Fruit fly (Drosophila melanogaster) whole organism, prepupa: Measurements from ENCODE around the gene CG14314.

ENCODE experiments used
- CG11294 ChIP-seq: fragments of 200-800 bp; sonication (Bioruptor generic); IDR thresholded peaks from 2 replicates; pipeline ENCODE4 v1.3.6; 2022; ENCODE audit warnings: missing biosample characterization, missing genetic modification characterization
- CG1621 ChIP-seq: fragments of 200-800 bp; sonication (Bioruptor generic); optimal IDR thresholded peaks from 3 replicates; lab custom pipeline; 2018; ENCODE audit warnings: missing biosample characterization, mild to moderate bottlenecking, missing genetic modification characterization
- CG6792 ChIP-seq: fragments of 200-800 bp; sonication (Bioruptor generic); optimal IDR thresholded peaks from 3 replicates; lab custom pipeline; 2016; ENCODE audit warnings: missing biosample characterization, missing genetic modification characterization
- CG6808 ChIP-seq: fragments of 200-800 bp; sonication (Bioruptor generic); optimal IDR thresholded peaks from 3 replicates; lab custom pipeline; 2017; ENCODE audit warnings: missing biosample characterization, missing genetic modification characterization, mild to moderate bottlenecking, moderate library complexity, missing genetic modification reagents
- CG9139 ChIP-seq: fragments of 200-800 bp; sonication (Bioruptor generic); optimal IDR thresholded peaks from 3 replicates; lab custom pipeline; 2017; ENCODE audit warnings: missing biosample characterization, mild to moderate bottlenecking, missing genetic modification characterization
- Ets21C ChIP-seq: fragments of 200-800 bp; sonication (Bioruptor generic); optimal IDR thresholded peaks from 3 replicates; lab custom pipeline; 2016; ENCODE audit warnings: missing biosample characterization, missing genetic modification characterization
- Hr39 ChIP-seq: fragments of 200-800 bp; sonication (Bioruptor generic); optimal IDR thresholded peaks from 2 replicates; lab custom pipeline; 2016; ENCODE audit warnings: missing biosample characterization, missing genetic modification characterization
- OdsH ChIP-seq: fragments of 200-800 bp; sonication (Bioruptor generic); optimal IDR thresholded peaks from 3 replicates; lab custom pipeline; 2016; ENCODE audit warnings: missing biosample characterization, missing genetic modification characterization
- Smox ChIP-seq: fragments of 200-800 bp; sonication (Bioruptor generic); optimal IDR thresholded peaks from 3 replicates; lab custom pipeline; 2016; ENCODE audit warnings: missing biosample characterization, missing genetic modification characterization
- achi ChIP-seq: fragments of 200-800 bp; sonication (Bioruptor generic); optimal IDR thresholded peaks from 3 replicates; lab custom pipeline; 2016; ENCODE audit warnings: missing biosample characterization, missing genetic modification characterization
- eg ChIP-seq: fragments of 200-800 bp; sonication (Bioruptor generic); IDR thresholded peaks from 3 replicates; pipeline ENCODE4 v1.3.6; 2022; ENCODE audit warnings: missing biosample characterization, missing genetic modification characterization
- esn ChIP-seq: fragments of 200-800 bp; sonication (Bioruptor generic); optimal IDR thresholded peaks from 2 replicates; lab custom pipeline; 2016; ENCODE audit warnings: missing biosample characterization, mild to moderate bottlenecking, missing genetic modification characterization, moderate library complexity
- topi ChIP-seq: fragments of 200-800 bp; sonication (Bioruptor generic); optimal IDR thresholded peaks from 3 replicates; lab custom pipeline; 2016; ENCODE audit warnings: missing biosample characterization, missing genetic modification characterization

- TF ChIP-seq Hr39 (no peak), topi (GFP tag; lab: Kevin White, UChicago) (no peak), CG6808 (GFP tag; lab: Kevin White, UChicago) (no peak), achi (no peak), OdsH (no peak), CG11294 (no peak), esn (no peak), CG9139 (GFP tag; lab: Kevin White, UChicago) (no peak), CG6792 (GFP tag; lab: Kevin White, UChicago) (no peak), Ets21C (GFP tag; lab: Kevin White, UChicago) (no peak), Smox (GFP tag; lab: Kevin White, UChicago) (no peak), eg (no peak), CG1621 (tag; lab: Kevin White, UChicago) (no peak)
Measured at dm6 chr3R:18230229-18230628, 14.3 kb downstream of the CG14314 start.
